Worm (Caenorhabditis elegans): ENCODE results near the gene T28C6.5.

The T28C6.5 gene

ce11 chrIV:8816617-8817016, 4.6 kb upstream of the T28C6.5 start:
- TF ChIP-seq unc-62 (GFP tag; optimal IDR thresholded peaks at IDR 0.05): no peak

- no peak for TF ChIP-seq unc-62 (GFP tag; optimal IDR thresholded peaks at IDR 0.05)
Observed at ce11 chrIV:8817639-8818038, 3.6 kb upstream of the T28C6.5 start, which contains the start of gene T28C6.10. TSS of gene T28C6.10 (plus strand) at chrIV:8817939.

- no peak for TF ChIP-seq unc-62 (GFP tag; optimal IDR thresholded peaks at IDR 0.05)
Observed at ce11 chrIV:8819471-8819870, 1.8 kb upstream of the T28C6.5 start.

ce11 chrIV:8820041-8820440, 1.2 kb upstream of the T28C6.5 start, which contains the start of gene T28C6.3:
TSS of gene T28C6.3 (plus strand) at chrIV:8820341.
- no peak for TF ChIP-seq unc-62 (GFP tag; optimal IDR thresholded peaks at IDR 0.05)

ce11 chrIV:8822598-8822997, 1.4 kb downstream of the T28C6.5 start:
- no peak for TF ChIP-seq unc-62 (GFP tag; optimal IDR thresholded peaks at IDR 0.05)

- TF ChIP-seq unc-62 (GFP tag; optimal IDR thresholded peaks at IDR 0.05): no peak
Observed at ce11 chrIV:8824145-8824833, 3.0 kb downstream of the T28C6.5 start, which contains the start of the genes col-117 and col-3. TSS of gene col-117 (minus strand) at chrIV:8824195. TSS of gene col-3 (plus strand) at chrIV:8824783.

- no peak for TF ChIP-seq unc-62 (GFP tag; optimal IDR thresholded peaks at IDR 0.05)
Observed at ce11 chrIV:8825997-8826605, 4.9 kb downstream of the T28C6.5 start.

- no peak for TF ChIP-seq unc-62 (GFP tag; optimal IDR thresholded peaks at IDR 0.05)
Observed at ce11 chrIV:8826606-8827000, 5.4 kb downstream of the T28C6.5 start.

ce11 chrIV:8827500-8827899, 6.3 kb downstream of the T28C6.5 start, which contains the start of gene T28C6.7:
TSS of gene T28C6.7 (plus strand) at chrIV:8827800.
- TF ChIP-seq unc-62 (GFP tag; optimal IDR thresholded peaks at IDR 0.05): no peak

- TF ChIP-seq unc-62 (GFP tag; optimal IDR thresholded peaks at IDR 0.05): no peak
Observed at ce11 chrIV:8830591-8830990, 9.3 kb downstream of the T28C6.5 start, which contains the start of gene T28C6.8. TSS of gene T28C6.8 (minus strand) at chrIV:8830727.

ce11 chrIV:8840161-8840765, 19.0 kb downstream of the T28C6.5 start, which contains the start of the genes T28C6.11 and T11B7.1:
TSS of gene T28C6.11 (minus strand) at chrIV:8840261.
TSS of gene T11B7.1 (plus strand) at chrIV:8840715.
- TF ChIP-seq unc-62 (GFP tag; optimal IDR thresholded peaks at IDR 0.05): no peak

ce11 chrIV:8844457-8844856, 23.2 kb downstream of the T28C6.5 start, which contains the start of gene T11B7.2:
TSS of gene T11B7.2 (minus strand) at chrIV:8844557.
- TF ChIP-seq unc-62 (GFP tag; optimal IDR thresholded peaks at IDR 0.05): no peak

ce11 chrIV:8845922-8846321, 24.7 kb downstream of the T28C6.5 start:
- TF ChIP-seq unc-62 (GFP tag; optimal IDR thresholded peaks at IDR 0.05): no peak

- no peak for TF ChIP-seq unc-62 (GFP tag; optimal IDR thresholded peaks at IDR 0.05)
Observed at ce11 chrIV:8847918-8848317, 26.7 kb downstream of the T28C6.5 start, which contains the start of gene col-118. TSS of gene col-118 (plus strand) at chrIV:8848218.

ce11 chrIV:8848983-8849382, 27.7 kb downstream of the T28C6.5 start:
- TF ChIP-seq unc-62 (GFP tag; optimal IDR thresholded peaks at IDR 0.05): no peak

ce11 chrIV:8850807-8851206, 29.6 kb downstream of the T28C6.5 start:
- TF ChIP-seq unc-62 (GFP tag; optimal IDR thresholded peaks at IDR 0.05): no peak
